Worm (Caenorhabditis elegans) whole organism, early embryonic: ENCODE results near the gene nhr-102.
"Not testable (repeated sequence)": the region's sequence is repeated elsewhere in the genome, so short reads cannot be mapped to it uniquely, and the experiment has no call there.

Experiments
- F13C5.2 ChIP-seq: sonication (generic microtip); optimal IDR thresholded peaks from 2 replicates; lab custom pipeline; 2017; ENCODE audit warnings: mild to moderate bottlenecking, missing genetic modification characterization, inconsistent platforms, missing compliant biosample characterization
- aly-1 ChIP-seq: sonication (generic microtip); optimal IDR thresholded peaks from 2 replicates; lab custom pipeline; 2016; ENCODE audit warnings: missing genetic modification characterization, missing compliant biosample characterization
- ama-1 ChIP-seq: fragments of 150-350 bp; optimal IDR thresholded peaks from 2 replicates; lab custom pipeline; 2014
- ceh-13 ChIP-seq: fragments of 200-800 bp; sonication (Bioruptor generic); optimal IDR thresholded peaks from 2 replicates; lab custom pipeline; 2018; ENCODE audit warnings: mild to moderate bottlenecking, missing genetic modification characterization, missing compliant biosample characterization
- ceh-36 ChIP-seq: sonication (generic microtip); optimal IDR thresholded peaks from 2 replicates; lab custom pipeline; 2016; ENCODE audit warnings: missing genetic modification characterization, inconsistent platforms, missing compliant biosample characterization
- ets-7 ChIP-seq: sonication (generic microtip); optimal IDR thresholded peaks from 2 replicates; lab custom pipeline; 2016; ENCODE audit warnings: missing genotype, missing genetic modification characterization, missing compliant biosample characterization
- flt-1 ChIP-seq: fragments of 200-800 bp; sonication (Bioruptor generic); IDR thresholded peaks from 2 replicates; pipeline ENCODE4 v1.3.6; 2022; ENCODE audit warnings: missing genetic modification characterization, missing compliant biosample characterization
- hmg-4 ChIP-seq: fragments of 200-800 bp; sonication (Bioruptor generic); optimal IDR thresholded peaks from 2 replicates; lab custom pipeline; 2018; ENCODE audit warnings: mild to moderate bottlenecking, missing genetic modification characterization, missing compliant biosample characterization
- hnd-1 ChIP-seq: sonication (generic microtip); optimal IDR thresholded peaks from 2 replicates; lab custom pipeline; 2016; ENCODE audit warnings: missing genetic modification characterization, missing compliant biosample characterization
- scrt-1 ChIP-seq: fragments of 200-800 bp; sonication (Bioruptor generic); IDR thresholded peaks from 2 replicates; pipeline ENCODE4 v1.3.6; 2022; ENCODE audit warnings: missing genetic modification characterization, missing compliant biosample characterization
- sea-1 ChIP-seq: fragments of 200-800 bp; sonication (Bioruptor generic); conservative IDR thresholded peaks from 2 replicates; pipeline ENCODE4 v1.3.6; 2022; ENCODE audit warnings: missing genetic modification characterization, missing compliant biosample characterization
- tbx-11 ChIP-seq: fragments of 200-800 bp; sonication (Bioruptor generic); IDR thresholded peaks from 2 replicates; pipeline ENCODE4 v1.3.6; 2022; ENCODE audit warnings: missing genetic modification characterization, missing compliant biosample characterization
- tra-4 ChIP-seq: sonication (generic microtip); optimal IDR thresholded peaks from 2 replicates; lab custom pipeline; 2017; ENCODE audit warnings: missing genetic modification characterization, missing compliant biosample characterization

DNA sequence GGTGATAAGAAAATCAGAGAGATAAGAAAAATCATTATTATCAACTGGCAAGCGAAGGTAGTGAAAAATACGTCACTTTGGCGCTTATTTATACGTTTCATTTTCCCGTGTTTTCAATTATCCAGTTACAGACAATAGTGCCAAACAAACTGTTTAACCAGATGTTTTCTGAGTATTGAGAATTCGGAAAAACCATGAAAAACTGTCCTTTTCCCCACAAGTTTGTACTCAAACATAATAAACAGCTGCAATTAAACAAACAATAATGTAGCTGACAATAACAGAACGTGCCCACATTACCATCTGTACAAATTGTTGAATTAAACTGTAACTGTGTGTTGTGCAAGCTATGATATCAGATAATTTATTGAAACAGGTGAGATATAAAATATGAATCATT lies 29.3 kb upstream of the nhr-102 start, which contains the start of the genes F35E8.1 and F35E8.2:
- not testable (repeated sequence) for TF ChIP-seq ama-1 (lab: Kevin White, UChicago); tbx-11 (GFP tag; lab: Robert Waterston, UW); sea-1; hmg-4; ets-7 (tag; lab: Kevin White, UChicago); tra-4; flt-1; aly-1 (tag; lab: Kevin White, UChicago); F13C5.2 (tag; lab: Kevin White, UChicago); ceh-36 (tag; lab: Kevin White, UChicago); scrt-1 (GFP tag; lab: Robert Waterston, UW); hnd-1 (tag; lab: Kevin White, UChicago); ceh-13 (GFP tag; lab: Kevin White, UChicago)
